Fruit fly (Drosophila melanogaster) whole organism, embryonic: ENCODE results near the gene hog.

Experiments used
- CG10147 ChIP-seq: fragments of 200-800 bp; sonication (Bioruptor generic); optimal IDR thresholded peaks from 2 replicates; lab custom pipeline; 2019; ENCODE audit warnings: missing biosample characterization, mild to moderate bottlenecking, missing genetic modification characterization, moderate library complexity
- CG1024 ChIP-seq: fragments of 200-800 bp; sonication (Bioruptor generic); IDR thresholded peaks from 2 replicates; pipeline ENCODE4 v1.3.6; 2022; ENCODE audit warnings: missing biosample characterization, missing genetic modification characterization
- CG10267 ChIP-seq: fragments of 200-800 bp; sonication (Bioruptor generic); optimal IDR thresholded peaks from 2 replicates; lab custom pipeline; 2018; ENCODE audit warnings: missing biosample characterization, mild to moderate bottlenecking, missing genetic modification characterization, moderate library complexity
- CG10431 ChIP-seq: fragments of 200-800 bp; sonication (Bioruptor generic); optimal IDR thresholded peaks from 3 replicates; lab custom pipeline; 2018; ENCODE audit warnings: missing biosample characterization, mild to moderate bottlenecking, missing genetic modification characterization
- CG11093 ChIP-seq: fragments of 200-800 bp; sonication (Bioruptor generic); IDR thresholded peaks from 3 replicates; pipeline ENCODE4 v1.3.6; 2022; ENCODE audit warnings: missing biosample characterization, missing genetic modification characterization
- CG11504 ChIP-seq: fragments of 200-800 bp; sonication (Bioruptor generic); optimal IDR thresholded peaks from 3 replicates; lab custom pipeline; 2019; ENCODE audit warnings: missing biosample characterization, mild to moderate bottlenecking, missing genetic modification characterization, moderate library complexity
- CG12071 ChIP-seq: fragments of 200-800 bp; sonication (Bioruptor generic); optimal IDR thresholded peaks from 3 replicates; lab custom pipeline; 2018; ENCODE audit warnings: missing biosample characterization, mild to moderate bottlenecking, missing genetic modification characterization
- CG12391 ChIP-seq: fragments of 200-800 bp; sonication (Bioruptor generic); optimal IDR thresholded peaks from 3 replicates; lab custom pipeline; 2018; ENCODE audit warnings: missing biosample characterization, mild to moderate bottlenecking, missing genetic modification characterization, moderate library complexity
- CG12659 ChIP-seq: fragments of 200-800 bp; sonication (Bioruptor generic); optimal IDR thresholded peaks from 3 replicates; lab custom pipeline; 2017; ENCODE audit warnings: mild to moderate bottlenecking, missing biosample characterization, missing genetic modification reagents, missing genetic modification characterization
- CG12744 ChIP-seq: fragments of 200-800 bp; sonication (Bioruptor generic); optimal IDR thresholded peaks from 2 replicates; lab custom pipeline; 2016; ENCODE audit warnings: missing biosample characterization, missing genetic modification characterization
- CG13123 ChIP-seq: fragments of 200-800 bp; sonication (Bioruptor generic); optimal IDR thresholded peaks from 2 replicates; lab custom pipeline; 2016; ENCODE audit warnings: missing biosample characterization, missing genetic modification characterization
- CG13424 ChIP-seq: fragments of 200-800 bp; sonication (Bioruptor generic); optimal IDR thresholded peaks from 2 replicates; lab custom pipeline; 2019; ENCODE audit warnings: missing biosample characterization, mild to moderate bottlenecking, missing genetic modification characterization, moderate library complexity
- CG13624 ChIP-seq: fragments of 200-800 bp; sonication (Bioruptor generic); optimal IDR thresholded peaks from 2 replicates; lab custom pipeline; 2016; ENCODE audit warnings: missing biosample characterization, missing genetic modification characterization
- CG15011 ChIP-seq: fragments of 200-800 bp; sonication (Bioruptor generic); optimal IDR thresholded peaks from 3 replicates; lab custom pipeline; 2018; ENCODE audit warnings: missing biosample characterization, mild to moderate bottlenecking, missing genetic modification characterization
- CG16779 ChIP-seq: fragments of 200-800 bp; sonication (Bioruptor generic); IDR thresholded peaks from 2 replicates; pipeline ENCODE4 v1.3.6; 2022; ENCODE audit warnings: missing biosample characterization, missing genetic modification characterization
- CG17328 ChIP-seq: fragments of 200-800 bp; sonication (Bioruptor generic); IDR thresholded peaks from 2 replicates; pipeline ENCODE4 v1.3.6; 2022; ENCODE audit warnings: missing biosample characterization, missing genetic modification characterization
- CG31388 ChIP-seq: fragments of 200-800 bp; sonication (Bioruptor generic); optimal IDR thresholded peaks from 2 replicates; lab custom pipeline; 2016; ENCODE audit warnings: missing biosample characterization, missing genetic modification characterization
- CG3281 ChIP-seq: fragments of 200-800 bp; sonication (Bioruptor generic); optimal IDR thresholded peaks from 3 replicates; lab custom pipeline; 2017; ENCODE audit warnings: missing biosample characterization, mild to moderate bottlenecking, missing genetic modification characterization
- CG34422 ChIP-seq: fragments of 200-800 bp; sonication (Bioruptor generic); IDR thresholded peaks from 3 replicates; pipeline ENCODE4 v1.3.6; 2022; ENCODE audit warnings: missing biosample characterization, missing genetic modification characterization
- CG3847 ChIP-seq: fragments of 200-800 bp; sonication (Bioruptor generic); IDR thresholded peaks from 2 replicates; pipeline ENCODE4 v1.3.6; 2022; ENCODE audit warnings: missing biosample characterization, missing genetic modification characterization
- CG3995 ChIP-seq: fragments of 200-800 bp; sonication (Bioruptor generic); optimal IDR thresholded peaks from 3 replicates; lab custom pipeline; 2016; ENCODE audit warnings: missing biosample characterization, missing genetic modification characterization
- CG4854 ChIP-seq: fragments of 200-800 bp; sonication (Bioruptor generic); optimal IDR thresholded peaks from 2 replicates; lab custom pipeline; 2016; ENCODE audit warnings: missing biosample characterization, missing genetic modification characterization, inconsistent platforms
- CG5953 ChIP-seq: fragments of 200-800 bp; sonication (Bioruptor generic); IDR thresholded peaks from 2 replicates; pipeline ENCODE4 v1.3.6; 2022; ENCODE audit warnings: missing biosample characterization, missing genetic modification characterization
- CG7372 ChIP-seq: fragments of 200-800 bp; sonication (Bioruptor generic); IDR thresholded peaks from 2 replicates; pipeline ENCODE4 v1.3.6; 2022; ENCODE audit warnings: missing biosample characterization, missing genetic modification characterization
- CG8388 ChIP-seq: fragments of 200-800 bp; sonication (Bioruptor generic); optimal IDR thresholded peaks from 2 replicates; lab custom pipeline; 2019; ENCODE audit warnings: missing biosample characterization, mild to moderate bottlenecking, missing genetic modification characterization, moderate library complexity
- CrebB ChIP-seq: fragments of 200-800 bp; sonication (Bioruptor generic); optimal IDR thresholded peaks from 3 replicates; lab custom pipeline; 2018; ENCODE audit warnings: missing biosample characterization, mild to moderate bottlenecking, missing genetic modification characterization
- D19A ChIP-seq: fragments of 200-800 bp; optimal IDR thresholded peaks from 3 replicates; lab custom pipeline; 2019; ENCODE audit warnings: missing biosample characterization, mild to moderate bottlenecking, missing genetic modification characterization, moderate library complexity
- Doc2 ChIP-seq: fragments of 200-800 bp; sonication (Bioruptor generic); IDR thresholded peaks from 2 replicates; pipeline ENCODE4 v1.3.6; 2022; ENCODE audit warnings: missing biosample characterization, missing genetic modification characterization
- Elba2 ChIP-seq: fragments of 200-800 bp; sonication (Bioruptor generic); optimal IDR thresholded peaks from 3 replicates; lab custom pipeline; 2016; ENCODE audit warnings: missing biosample characterization, missing genetic modification characterization
- Ets65A ChIP-seq: fragments of 200-800 bp; sonication (Bioruptor generic); peaks from one replicate; lab custom pipeline; 2016; ENCODE audit warnings: missing biosample characterization, missing genetic modification characterization
- Hr3 ChIP-seq: fragments of 200-800 bp; sonication (Bioruptor generic); optimal IDR thresholded peaks from 3 replicates; lab custom pipeline; 2016; ENCODE audit warnings: missing biosample characterization, missing genetic modification characterization
- Kr ChIP-seq: fragments of 200-800 bp; sonication (Bioruptor generic); optimal IDR thresholded peaks from 2 replicates; lab custom pipeline; 2017; ENCODE audit warnings: missing biosample characterization, mild to moderate bottlenecking, missing genetic modification characterization
- Mad ChIP-seq: fragments of 200-800 bp; sonication (Bioruptor generic); optimal IDR thresholded peaks from 2 replicates; lab custom pipeline; 2016; ENCODE audit warnings: missing biosample characterization, missing genetic modification characterization
- Med ChIP-seq: fragments of 200-800 bp; sonication (Bioruptor generic); peaks from one replicate; lab custom pipeline; 2016; ENCODE audit warnings: missing biosample characterization, missing genetic modification characterization, mild to moderate bottlenecking, inconsistent platforms, moderate library complexity
- NC2α ChIP-seq: fragments of 200-800 bp; sonication (Bioruptor generic); optimal IDR thresholded peaks from 2 replicates; lab custom pipeline; 2016; ENCODE audit warnings: missing biosample characterization, missing genetic modification characterization
- Nf-YA ChIP-seq: fragments of 200-800 bp; sonication (Bioruptor generic); IDR thresholded peaks from 2 replicates; pipeline ENCODE4 v1.3.6; 2022; ENCODE audit warnings: missing biosample characterization, missing genetic modification characterization
- Rx ChIP-seq: fragments of 200-800 bp; sonication (Bioruptor generic); IDR thresholded peaks from 2 replicates; pipeline ENCODE4 v1.3.6; 2022; ENCODE audit warnings: missing biosample characterization, missing genetic modification characterization
- Sry-δ ChIP-seq: fragments of 200-800 bp; sonication (Bioruptor generic); optimal IDR thresholded peaks from 2 replicates; lab custom pipeline; 2016; ENCODE audit warnings: missing biosample characterization, missing genetic modification characterization
- Xrp1 ChIP-seq: fragments of 200-800 bp; sonication (Bioruptor generic); IDR thresholded peaks from 2 replicates; pipeline ENCODE4 v1.3.6; 2022; ENCODE audit warnings: missing biosample characterization, missing genetic modification characterization
- amos ChIP-seq: fragments of 200-800 bp; sonication (Bioruptor generic); IDR thresholded peaks from 2 replicates; pipeline ENCODE4 v1.3.6; 2022; ENCODE audit warnings: missing biosample characterization, missing genetic modification characterization; ENCODE audit not compliant: partially characterized antibody
- chm ChIP-seq: fragments of 200-800 bp; sonication (Bioruptor generic); IDR thresholded peaks from 2 replicates; pipeline ENCODE4 v1.3.6; 2022; ENCODE audit warnings: missing biosample characterization, missing genetic modification characterization
- eve ChIP-seq, 2 experiments: fragments of >200 bp; optimal IDR thresholded peaks; 2 replicates each; lab custom pipeline; 2017; ENCODE audit warnings: missing biosample characterization in 2 of 2, missing genetic modification characterization in 2 of 2
- gsb ChIP-seq: fragments of 200-800 bp; sonication (Bioruptor generic); IDR thresholded peaks from 2 replicates; pipeline ENCODE4 v1.3.6; 2022; ENCODE audit warnings: missing biosample characterization, missing genetic modification characterization
- gsb-n ChIP-seq: fragments of 200-800 bp; sonication (Bioruptor generic); optimal IDR thresholded peaks from 3 replicates; lab custom pipeline; 2018; ENCODE audit warnings: missing biosample characterization, mild to moderate bottlenecking, missing genetic modification characterization
- h ChIP-seq: fragments of >200 bp; optimal IDR thresholded peaks from 2 replicates; lab custom pipeline; 2017
- jing ChIP-seq: fragments of 200-800 bp; sonication (Bioruptor generic); optimal IDR thresholded peaks from 2 replicates; lab custom pipeline; 2018; ENCODE audit warnings: missing biosample characterization, mild to moderate bottlenecking, missing genetic modification characterization
- org-1 ChIP-seq: fragments of 200-800 bp; sonication (Bioruptor generic); optimal IDR thresholded peaks from 2 replicates; lab custom pipeline; 2017; ENCODE audit warnings: missing biosample characterization, missing genetic modification characterization
- pho ChIP-seq: fragments of 200-800 bp; sonication (Bioruptor generic); optimal IDR thresholded peaks from 2 replicates; lab custom pipeline; 2016; ENCODE audit warnings: missing biosample characterization, missing genetic modification characterization
- sisA ChIP-seq: fragments of 200-800 bp; sonication (Bioruptor generic); IDR thresholded peaks from 2 replicates; pipeline ENCODE4 v1.3.6; 2022; ENCODE audit warnings: missing biosample characterization, missing genetic modification characterization
- stwl ChIP-seq: fragments of 200-800 bp; sonication (Bioruptor generic); optimal IDR thresholded peaks from 3 replicates; lab custom pipeline; 2018; ENCODE audit warnings: missing biosample characterization, mild to moderate bottlenecking, missing genetic modification characterization, moderate library complexity
- tgo ChIP-seq: fragments of 200-800 bp; sonication (Bioruptor generic); IDR thresholded peaks from 3 replicates; pipeline ENCODE4 v1.3.6; 2022; ENCODE audit warnings: missing biosample characterization, missing genetic modification characterization
- tna ChIP-seq: fragments of 200-800 bp; sonication (Bioruptor generic); IDR thresholded peaks from 2 replicates; pipeline ENCODE4 v1.3.6; 2022; ENCODE audit warnings: missing biosample characterization, missing genetic modification characterization; ENCODE audit not compliant: partially characterized antibody
- zen ChIP-seq: fragments of 200-800 bp; sonication (Bioruptor generic); optimal IDR thresholded peaks from 3 replicates; lab custom pipeline; 2018; ENCODE audit warnings: missing biosample characterization, mild to moderate bottlenecking, missing genetic modification characterization, moderate library complexity

The hog gene

dm6 chrX:14679189-14679588, 39.6 kb downstream of the hog start, which contains the start of gene CG5321 (continued):
- TF ChIP-seq CG16779 (no peak), CG7372 (no peak), tgo (peak; percentile 42; the same call in 1 of the 3 replicates), Ets65A (peak; percentile 37), Med (GFP tag; lab: Kevin White, UChicago) (peak; percentile 69), D19A (peak; percentile 43), NC2α (GFP tag; lab: Kevin White, UChicago) (no peak), CG12659 (GFP tag; lab: Kevin White, UChicago) (peak; percentile 15), eve (GFP tag; optimal IDR thresholded peaks at IDR 0.05; lab: Kevin White, UChicago) (peak in 1 of 2 experiments; percentile 28), Elba2 (no peak), Nf-YA (GFP tag; lab: Robert Waterston, UW) (no peak), CG10267 (tag; lab: Kevin White, UChicago) (peak; percentile 41), zen (tag; lab: Kevin White, UChicago) (no peak), Hr3 (GFP tag; lab: Kevin White, UChicago) (peak; percentile 19), CG3847 (GFP tag; lab: Robert Waterston, UW) (no peak), CG10147 (GFP tag; lab: Kevin White, UChicago) (peak; percentile 16), gsb-n (tag; lab: Kevin White, UChicago) (peak; percentile 38), sisA (GFP tag; lab: Robert Waterston, UW) (peak; percentile 34), Xrp1 (GFP tag; lab: Robert Waterston, UW) (peak; percentile 54), CG3995 (GFP tag; lab: Kevin White, UChicago) (no peak), CG34422 (GFP tag; lab: Robert Waterston, UW) (no peak), CG8388 (GFP tag; lab: Kevin White, UChicago) (peak; percentile 41), CG1024 (GFP tag; lab: Robert Waterston, UW) (no peak), CG12744 (no peak), CG12071 (no peak), tna (GFP tag; lab: Robert Waterston, UW) (no peak), CG13123 (GFP tag; lab: Kevin White, UChicago) (no peak), Sry-δ (GFP tag; lab: Kevin White, UChicago) (no peak), Mad (GFP tag; lab: Kevin White, UChicago) (no peak), CG4854 (GFP tag; lab: Kevin White, UChicago) (no peak), CG31388 (GFP tag; lab: Kevin White, UChicago) (no peak), Rx (no peak), CG13424 (peak; percentile 55), CG3281 (GFP tag; lab: Kevin White, UChicago) (peak; percentile 42), CG10431 (GFP tag; lab: Kevin White, UChicago) (no peak), CG13624 (no peak), CG12391 (peak; percentile 60), CG11093 (GFP tag; lab: Robert Waterston, UW) (0 out of 3 replicates have a peak, but pooled peaks have one; percentile 41), jing (GFP tag; lab: Kevin White, UChicago) (no peak), CG11504 (tag; lab: Kevin White, UChicago) (peak; percentile 71), Kr (GFP tag; lab: Kevin White, UChicago) (no peak), stwl (tag; lab: Kevin White, UChicago) (no peak), amos (GFP tag; lab: Robert Waterston, UW) (no peak), CrebB (no peak), chm (GFP tag; lab: Robert Waterston, UW) (no peak), CG17328 (GFP tag; lab: Robert Waterston, UW) (no peak), CG5953 (GFP tag; lab: Robert Waterston, UW) (no peak), gsb (GFP tag; lab: Robert Waterston, UW) (no peak), pho (GFP tag; lab: Kevin White, UChicago) (no peak), CG15011 (GFP tag; lab: Kevin White, UChicago) (no peak), org-1 (GFP tag; lab: Kevin White, UChicago) (peak; percentile 13), h (lab: Kevin White, UChicago) (no peak), Doc2 (GFP tag; lab: Robert Waterston, UW) (no peak)
